Worm (Caenorhabditis elegans) whole organism, L4/young adult: Measurements from ENCODE around the gene frpr-13.

ENCODE experiments used
- W03F9.2 ChIP-seq: fragments of 150-350 bp; optimal IDR thresholded peaks from 2 replicates; lab custom pipeline; 2014; ENCODE audit warnings: missing biosample characterization, missing genetic modification characterization
- dao-5 ChIP-seq: sonication (generic microtip); optimal IDR thresholded peaks from 2 replicates; lab custom pipeline; 2016; ENCODE audit warnings: missing genotype, missing genetic modification characterization, moderate library complexity, missing compliant biosample characterization
- him-1 ChIP-seq: sonication (generic microtip); optimal IDR thresholded peaks from 2 replicates; lab custom pipeline; 2016; ENCODE audit warnings: missing genotype, missing genetic modification reagents, missing genetic modification characterization, missing compliant biosample characterization

DNA sequence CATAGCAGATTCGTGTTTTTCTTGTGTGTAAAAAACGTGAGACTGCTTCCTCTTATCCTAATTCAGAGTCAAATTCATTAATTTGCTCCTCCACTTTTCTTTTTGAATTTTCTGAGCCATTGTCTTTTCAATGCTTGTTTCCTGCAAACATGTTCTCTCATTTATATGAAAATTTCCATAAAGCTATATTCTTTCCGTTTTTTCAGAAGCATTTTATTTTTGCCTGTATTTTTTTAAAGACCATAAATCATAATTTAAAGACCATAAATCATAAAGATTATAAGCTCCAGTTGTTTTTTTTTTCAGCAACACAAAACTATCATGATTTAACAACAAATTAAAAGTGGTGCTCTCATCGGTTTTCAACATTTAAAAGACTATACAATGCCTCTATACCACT, 8.0 kb downstream of the frpr-13 start, which contains the start of gene frpr-11:
- no peak for TF ChIP-seq W03F9.2 (tag; lab: Kevin White, UChicago)
- no peak for TF ChIP-seq dao-5 (tag; lab: Kevin White, UChicago)
- TF ChIP-seq him-1 (tag; lab: Kevin White, UChicago) = no peak
